Fruit fly (Drosophila melanogaster): ENCODE data around the gene Wnt4.

Wnt4 gene

dm6 chr2L:7256144-7256543 lies 20.8 kb downstream of the Wnt4 start:
- TF ChIP-seq hb (GFP tag; IDR thresholded peaks at IDR 0.05; ENCODE audit: partially characterized antibody) (0 out of 3 replicates have a peak, but pooled peaks have one; percentile 49), Fer1 (GFP tag; optimal IDR thresholded peaks at IDR 0.05) (no peak), mld (GFP tag; IDR thresholded peaks at IDR 0.05; ENCODE audit: partially characterized antibody) (0 out of 3 replicates have a peak, but pooled peaks have one; percentile 37), CG7357 (GFP tag; IDR thresholded peaks at IDR 0.05) (no peak), Scr (GFP tag; IDR thresholded peaks at IDR 0.05; ENCODE audit: partially characterized antibody) (peak; percentile 44; the same call in 1 of the 2 replicates), sd (tag; optimal IDR thresholded peaks at IDR 0.05) (no peak), CG14860 (GFP tag; IDR thresholded peaks at IDR 0.05; ENCODE audit: partially characterized antibody) (peak; percentile 42; the same call in 1 of the 3 replicates), gsb (GFP tag; IDR thresholded peaks at IDR 0.05) (no peak), lola (GFP tag; optimal IDR thresholded peaks at IDR 0.05) (no peak), Adf1 (GFP tag; IDR thresholded peaks at IDR 0.05) (no peak), Med (GFP tag) (no peak), CG2199 (GFP tag; IDR thresholded peaks at IDR 0.05) (no peak), CG14710 (tag; optimal IDR thresholded peaks at IDR 0.05) (no peak), kah (GFP tag; optimal IDR thresholded peaks at IDR 0.05) (no peak), CG17829 (tag; optimal IDR thresholded peaks at IDR 0.05) (no peak), tio (GFP tag; optimal IDR thresholded peaks at IDR 0.05) (no peak), sc (optimal IDR thresholded peaks at IDR 0.05) (no peak), sc (GFP tag; optimal IDR thresholded peaks at IDR 0.05) (no peak), CG9437 (GFP tag; optimal IDR thresholded peaks at IDR 0.05) (no peak), tna (GFP tag; IDR thresholded peaks at IDR 0.05; ENCODE audit: partially characterized antibody) (no peak), Dip2 (GFP tag; IDR thresholded peaks at IDR 0.05) (no peak), CG6854 (GFP tag; optimal IDR thresholded peaks at IDR 0.05) (no peak), sens (GFP tag) (no peak), ac (GFP tag; optimal IDR thresholded peaks at IDR 0.05) (no peak), CG12769 (tag; optimal IDR thresholded peaks at IDR 0.05) (no peak), tup (GFP tag; optimal IDR thresholded peaks at IDR 0.05) (no peak), tx (GFP tag; optimal IDR thresholded peaks at IDR 0.05) (no peak), Dip3 (GFP tag; optimal IDR thresholded peaks at IDR 0.05) (no peak), bsh (GFP tag; optimal IDR thresholded peaks at IDR 0.05) (no peak), CG4404 (GFP tag; IDR thresholded peaks at IDR 0.05) (no peak), CTCF (GFP tag; optimal IDR thresholded peaks at IDR 0.05) (peak; percentile 62), HLH4C (GFP tag; IDR thresholded peaks at IDR 0.05; ENCODE audit: partially characterized antibody) (peak; percentile 66), CG3995 (GFP tag; optimal IDR thresholded peaks at IDR 0.05) (no peak), CHES-1-like (GFP tag; optimal IDR thresholded peaks at IDR 0.05) (no peak), Atf3 (GFP tag; optimal IDR thresholded peaks at IDR 0.05) (no peak), bowl (GFP tag; IDR thresholded peaks at IDR 0.05) (no peak), C15 (GFP tag; IDR thresholded peaks at IDR 0.05) (no peak), dimm (GFP tag; IDR thresholded peaks at IDR 0.05) (no peak), nerfin-2 (GFP tag; IDR thresholded peaks at IDR 0.05; ENCODE audit: partially characterized antibody) (peak; percentile 63; the same call in 1 of the 2 replicates), Dfd (GFP tag; optimal IDR thresholded peaks at IDR 0.05) (no peak), Jarid2 (GFP tag; optimal IDR thresholded peaks at IDR 0.05) (no peak), CG13624 (GFP tag; optimal IDR thresholded peaks at IDR 0.05) (no peak), CG16813 (GFP tag; IDR thresholded peaks at IDR 0.05; ENCODE audit: partially characterized antibody) (peak; percentile 76), NC2α (GFP tag; optimal IDR thresholded peaks at IDR 0.05) (no peak), shn (GFP tag; optimal IDR thresholded peaks at IDR 0.05) (no peak), pzg (GFP tag; optimal IDR thresholded peaks at IDR 0.05) (no peak), sna (GFP tag; IDR thresholded peaks at IDR 0.05; ENCODE audit: partially characterized antibody) (0 out of 2 replicates have a peak, but pooled peaks have one; percentile 22), CG3407 (GFP tag; optimal IDR thresholded peaks at IDR 0.05) (no peak), az2 (GFP tag; optimal IDR thresholded peaks at IDR 0.05) (no peak), unc-4 (GFP tag; IDR thresholded peaks at IDR 0.05; ENCODE audit: partially characterized antibody) (no peak), unpg (GFP tag; optimal IDR thresholded peaks at IDR 0.05) (no peak)

All from whole organism, embryonic.